Worm (Caenorhabditis elegans) whole organism, L3 larva: ENCODE data around the gene C01G6.4.
A peak's percentile ranks its signal among the peaks of the same experiment; 100 is the strongest.

Experiments
- R02D3.7 ChIP-seq: fragments of 150-350 bp; optimal IDR thresholded peaks from 2 replicates; lab custom pipeline; 2014; ENCODE audit warnings: missing biosample characterization, missing genetic modification characterization
- aly-2 ChIP-seq: fragments of 150-350 bp; optimal IDR thresholded peaks from 2 replicates; lab custom pipeline; 2014; ENCODE audit warnings: missing biosample characterization, missing genetic modification characterization
- ama-1 ChIP-seq: fragments of 150-350 bp; optimal IDR thresholded peaks from 2 replicates; lab custom pipeline; 2018
- ceh-16 ChIP-seq: sonication (generic microtip); optimal IDR thresholded peaks from 2 replicates; lab custom pipeline; 2017; ENCODE audit warnings: missing biosample characterization, missing genetic modification characterization
- ceh-28 ChIP-seq: fragments of 150-350 bp; optimal IDR thresholded peaks from 2 replicates; lab custom pipeline; 2014; ENCODE audit warnings: missing biosample characterization, missing genetic modification reagents, missing genetic modification characterization
- ceh-82 ChIP-seq: fragments of 150-350 bp; optimal IDR thresholded peaks from 2 replicates; lab custom pipeline; 2014; ENCODE audit warnings: missing biosample characterization, missing genetic modification characterization
- egl-5 ChIP-seq: fragments of 150-350 bp; optimal IDR thresholded peaks from 2 replicates; lab custom pipeline; 2017; ENCODE audit warnings: missing biosample characterization, missing genetic modification reagents, missing genetic modification characterization, inconsistent platforms
- elt-1 ChIP-seq: fragments of 150-350 bp; optimal IDR thresholded peaks from 2 replicates; lab custom pipeline; 2014; ENCODE audit warnings: missing biosample characterization, missing genetic modification characterization
- elt-2 ChIP-seq: sonication (generic microtip); optimal IDR thresholded peaks from 2 replicates; lab custom pipeline; 2016; ENCODE audit warnings: missing genetic modification reagents, mild to moderate bottlenecking, missing genetic modification characterization, missing compliant biosample characterization
- elt-3 ChIP-seq, 3 experiments: fragments of 150-350 bp in 1 of 3; sonication (generic microtip) in 2 of 3; optimal IDR thresholded peaks; 2 replicates in 2 of 3; 4 replicates in 1 of 3; lab custom pipeline; 2014 to 2017; ENCODE audit warnings: missing biosample characterization in 3 of 3, missing genetic modification characterization in 3 of 3
- eor-1 ChIP-seq, 2 experiments: fragments of 150-350 bp; optimal IDR thresholded peaks; 2 replicates each; lab custom pipeline; 2014 to 2018; ENCODE audit warnings: missing biosample characterization in 2 of 2, missing genetic modification characterization in 2 of 2
- fkh-10 ChIP-seq: sonication (generic microtip); optimal IDR thresholded peaks from 2 replicates; lab custom pipeline; 2017; ENCODE audit warnings: missing biosample characterization, missing genetic modification reagents, missing genetic modification characterization
- fkh-2 ChIP-seq: fragments of 150-350 bp; optimal IDR thresholded peaks from 2 replicates; lab custom pipeline; 2014; ENCODE audit warnings: missing biosample characterization, missing genetic modification reagents, missing genetic modification characterization
- fos-1 ChIP-seq: fragments of 150-350 bp; optimal IDR thresholded peaks from 2 replicates; lab custom pipeline; 2014; ENCODE audit warnings: missing biosample characterization, missing genetic modification characterization
- hmg-11 ChIP-seq: sonication (generic microtip); optimal IDR thresholded peaks from 2 replicates; lab custom pipeline; 2016; ENCODE audit warnings: missing genetic modification characterization, missing compliant biosample characterization
- jun-1 ChIP-seq: fragments of 150-350 bp; optimal IDR thresholded peaks from 2 replicates; lab custom pipeline; 2014; ENCODE audit warnings: missing biosample characterization, missing genetic modification reagents, missing genetic modification characterization
- lin-39 ChIP-seq: fragments of 150-350 bp; optimal IDR thresholded peaks from 2 replicates; lab custom pipeline; 2018; ENCODE audit warnings: missing biosample characterization, missing genetic modification reagents, missing genetic modification characterization
- lsy-12 ChIP-seq: sonication (generic microtip); optimal IDR thresholded peaks from 2 replicates; lab custom pipeline; 2016; ENCODE audit warnings: mild to moderate bottlenecking, missing genetic modification characterization, missing compliant biosample characterization
- mdl-1 ChIP-seq: fragments of 150-350 bp; optimal IDR thresholded peaks from 2 replicates; lab custom pipeline; 2014; ENCODE audit warnings: missing biosample characterization, missing genetic modification characterization
- mml-1 ChIP-seq: fragments of 150-350 bp; sonication (generic microtip); optimal IDR thresholded peaks from 3 replicates; lab custom pipeline; 2014; ENCODE audit warnings: missing biosample characterization, missing genetic modification characterization
- nfya-1 ChIP-seq: sonication (generic microtip); optimal IDR thresholded peaks from 2 replicates; lab custom pipeline; 2017; ENCODE audit warnings: missing genetic modification characterization, mild to moderate bottlenecking, missing compliant biosample characterization, antibody characterized with exemption, moderate library complexity; ENCODE audit not compliant: insufficient read depth
- nhr-12 ChIP-seq: fragments of 150-350 bp; optimal IDR thresholded peaks from 2 replicates; lab custom pipeline; 2014; ENCODE audit warnings: missing biosample characterization, missing genetic modification characterization
- nhr-23 ChIP-seq: fragments of 150-350 bp; optimal IDR thresholded peaks from 2 replicates; lab custom pipeline; 2014; ENCODE audit warnings: missing biosample characterization, missing genetic modification reagents, missing genetic modification characterization
- nhr-237 ChIP-seq: fragments of 150-350 bp; optimal IDR thresholded peaks from 2 replicates; lab custom pipeline; 2014; ENCODE audit warnings: missing biosample characterization, missing genetic modification characterization
- nhr-25 ChIP-seq: sonication (generic microtip); optimal IDR thresholded peaks from 2 replicates; lab custom pipeline; 2017; ENCODE audit warnings: missing biosample characterization, missing genetic modification characterization
- nhr-28 ChIP-seq: fragments of 150-350 bp; optimal IDR thresholded peaks from 2 replicates; lab custom pipeline; 2014; ENCODE audit warnings: missing biosample characterization, missing genetic modification characterization
- nhr-43 ChIP-seq: sonication (generic microtip); optimal IDR thresholded peaks from 2 replicates; lab custom pipeline; 2016; ENCODE audit warnings: mild to moderate bottlenecking, missing genetic modification characterization, missing compliant biosample characterization; ENCODE audit not compliant: poor library complexity, severe bottlenecking
- nhr-67 ChIP-seq: fragments of 150-350 bp; optimal IDR thresholded peaks from 2 replicates; lab custom pipeline; 2014; ENCODE audit warnings: missing biosample characterization, missing genetic modification characterization
- nhr-77 ChIP-seq: fragments of 150-350 bp; optimal IDR thresholded peaks from 2 replicates; lab custom pipeline; 2014; ENCODE audit warnings: missing biosample characterization, missing genetic modification characterization
- pha-4 ChIP-seq: fragments of 150-350 bp; optimal IDR thresholded peaks from 2 replicates; lab custom pipeline; 2014; ENCODE audit warnings: missing biosample characterization, missing genetic modification reagents, missing genetic modification characterization
- pqm-1 ChIP-seq: fragments of 150-350 bp; optimal IDR thresholded peaks from 2 replicates; lab custom pipeline; 2017; ENCODE audit warnings: missing biosample characterization, missing genetic modification characterization, inconsistent platforms
- sea-2 ChIP-seq: fragments of 150-350 bp; sonication (generic microtip); optimal IDR thresholded peaks from 4 replicates; lab custom pipeline; 2014; ENCODE audit warnings: missing biosample characterization, missing genetic modification reagents, missing genetic modification characterization
- snpc-4 ChIP-seq: fragments of 150-350 bp; optimal IDR thresholded peaks from 2 replicates; lab custom pipeline; 2014; ENCODE audit warnings: missing biosample characterization, missing genetic modification characterization
- tbx-2 ChIP-seq: sonication (generic microtip); optimal IDR thresholded peaks from 2 replicates; lab custom pipeline; 2016; ENCODE audit warnings: mild to moderate bottlenecking, missing genetic modification characterization, missing compliant biosample characterization
- unc-39 ChIP-seq: sonication (generic microtip); optimal IDR thresholded peaks from 4 replicates; lab custom pipeline; 2017; ENCODE audit warnings: missing biosample characterization, missing genetic modification characterization
- unc-62 ChIP-seq: fragments of 150-350 bp; sonication (generic microtip); optimal IDR thresholded peaks from 4 replicates; lab custom pipeline; 2014; ENCODE audit warnings: missing biosample characterization, missing genetic modification reagents, missing genetic modification characterization
- zag-1 ChIP-seq: fragments of 150-350 bp; optimal IDR thresholded peaks from 2 replicates; lab custom pipeline; 2014; ENCODE audit warnings: missing biosample characterization, missing genetic modification characterization
- ztf-4 ChIP-seq: fragments of 150-350 bp; optimal IDR thresholded peaks from 2 replicates; lab custom pipeline; 2014; ENCODE audit warnings: missing biosample characterization, missing genetic modification characterization

C01G6.4 gene

DNA sequence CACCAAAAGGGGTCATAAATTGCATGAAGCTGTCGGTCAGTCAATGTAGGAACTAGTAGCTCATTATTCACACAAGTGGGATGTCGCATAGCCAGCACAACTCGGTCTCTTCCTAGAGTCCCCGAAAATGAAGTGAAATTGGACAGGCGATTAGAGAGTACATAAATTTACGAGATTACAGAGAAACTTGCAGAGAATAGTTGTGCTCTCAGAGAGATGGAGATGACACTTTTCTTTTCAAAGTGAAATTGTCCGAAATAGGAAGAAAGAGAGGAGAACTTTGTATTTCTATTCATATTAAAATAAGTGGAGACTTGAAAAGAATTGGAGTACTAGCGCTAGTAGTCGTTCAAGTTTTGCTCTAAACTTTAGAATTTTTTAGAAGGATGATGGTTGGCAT is 32.7 kb upstream of the C01G6.4 start:
- no peak for TF ChIP-seq aly-2 (tag; lab: Kevin White, UChicago)
- TF ChIP-seq lin-39 (tag; lab: Kevin White, UChicago), result peak; percentile 48
- TF ChIP-seq fkh-10 (GFP tag; lab: Kevin White, UChicago), result peak; percentile 11
- TF ChIP-seq unc-62 (GFP tag; lab: Kevin White, UChicago), result no peak
- TF ChIP-seq nhr-67 (tag; lab: Kevin White, UChicago), result no peak
- TF ChIP-seq mdl-1 (tag; lab: Kevin White, UChicago), result no peak
- TF ChIP-seq, all 47 proteins: peak for 2

DNA sequence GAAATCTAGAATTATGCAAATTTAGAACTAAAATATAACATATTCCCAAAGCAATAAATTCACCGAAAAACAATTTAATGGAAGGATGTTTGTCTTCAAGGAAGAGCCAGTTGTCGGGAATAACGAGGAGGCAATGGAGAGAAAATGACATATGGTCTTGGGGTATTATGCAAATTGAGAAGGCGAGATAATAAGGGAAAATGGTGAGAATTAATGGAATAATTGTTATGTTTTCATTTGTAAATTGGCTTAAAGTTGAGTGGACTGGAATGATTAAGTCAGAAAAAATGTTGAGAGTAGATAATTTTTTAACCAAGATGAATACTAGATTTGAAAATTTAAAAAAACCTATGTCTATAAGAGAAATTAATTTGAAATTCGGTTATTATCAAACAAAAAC is 32.0 kb upstream of the C01G6.4 start:
- TF ChIP-seq nhr-25, result no peak
- no peak for TF ChIP-seq nfya-1 (tag; lab: Kevin White, UChicago)
- no peak for TF ChIP-seq fos-1 (tag; lab: Kevin White, UChicago)
- no peak for TF ChIP-seq nhr-67 (tag; lab: Kevin White, UChicago)
- no peak for TF ChIP-seq ceh-28
- TF ChIP-seq tbx-2 (tag; lab: Kevin White, UChicago), result no peak
- no peak for TF ChIP-seq ama-1 (lab: Kevin White, UChicago)
- TF ChIP-seq sea-2, result no peak
- TF ChIP-seq fkh-10 (GFP tag; lab: Kevin White, UChicago), result no peak
- no peak for TF ChIP-seq jun-1 (tag; lab: Kevin White, UChicago)
- no peak for TF ChIP-seq ceh-82 (tag; lab: Kevin White, UChicago)
- TF ChIP-seq lsy-12 (tag; lab: Kevin White, UChicago), result no peak

DNA sequence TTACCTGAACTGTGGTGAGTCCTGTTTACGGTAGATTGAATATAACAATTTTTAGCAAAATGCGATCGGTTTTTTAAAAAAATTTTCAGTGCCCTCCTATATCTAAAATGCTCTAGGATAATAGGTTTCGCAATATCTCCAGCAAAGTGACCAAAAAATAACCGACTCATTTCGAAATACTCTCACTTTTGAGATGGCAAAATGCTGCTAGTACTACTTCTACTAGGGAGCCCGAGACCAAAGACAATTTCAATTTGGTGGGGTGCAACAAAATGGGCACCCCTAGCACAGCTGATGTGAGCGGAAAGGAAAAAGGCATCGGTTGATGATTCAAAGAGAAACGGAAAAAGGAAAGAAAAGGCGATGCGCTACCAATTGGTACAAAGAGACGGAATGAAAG is 30.7 kb upstream of the C01G6.4 start:
- TF ChIP-seq nhr-28, result no peak
- TF ChIP-seq tbx-2 (tag; lab: Kevin White, UChicago), result no peak
- no peak for TF ChIP-seq fos-1 (tag; lab: Kevin White, UChicago)
- TF ChIP-seq nhr-237 (tag; lab: Kevin White, UChicago), result no peak
- TF ChIP-seq sea-2, result no peak
- TF ChIP-seq snpc-4 (tag; lab: Kevin White, UChicago), result no peak
- TF ChIP-seq nhr-25, result no peak
- no peak for TF ChIP-seq hmg-11
- no peak for TF ChIP-seq zag-1
- TF ChIP-seq fkh-2 (tag; lab: Kevin White, UChicago), result no peak
- TF ChIP-seq fkh-10 (GFP tag; lab: Kevin White, UChicago), result no peak
- TF ChIP-seq elt-2, result no peak
- TF ChIP-seq unc-62 (GFP tag; lab: Kevin White, UChicago), result no peak

DNA sequence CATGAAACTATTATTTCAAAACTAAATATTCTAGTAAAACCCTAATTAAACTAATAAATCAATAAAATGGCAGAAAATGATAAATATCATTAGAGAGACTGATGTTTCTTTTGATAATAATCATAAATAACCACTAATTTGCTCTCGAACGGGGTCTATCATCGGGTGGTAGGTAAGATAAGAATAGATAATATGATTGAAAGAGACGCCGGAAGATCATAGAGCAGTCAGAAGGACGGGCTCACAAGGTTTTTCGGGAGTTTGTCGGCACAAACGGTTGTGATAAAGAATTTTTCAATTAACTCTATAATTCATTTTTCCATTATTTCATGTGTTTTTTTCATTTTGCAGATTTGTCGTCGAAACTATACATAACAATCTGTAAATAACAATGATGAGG is 28.2 kb upstream of the C01G6.4 start:
- TF ChIP-seq snpc-4 (tag; lab: Kevin White, UChicago), result no peak
- TF ChIP-seq ceh-16 (tag; lab: Kevin White, UChicago), result no peak
- peak; percentile 47 for TF ChIP-seq pha-4 (tag; lab: Kevin White, UChicago)
- TF ChIP-seq nhr-25, result no peak
- TF ChIP-seq jun-1 (tag; lab: Kevin White, UChicago), result peak; percentile 42
- TF ChIP-seq R02D3.7 (tag; lab: Kevin White, UChicago), result no peak
- peak; percentile 93 for TF ChIP-seq pqm-1
- no peak for TF ChIP-seq elt-1
- TF ChIP-seq nhr-12 (tag; lab: Kevin White, UChicago), result no peak
- TF ChIP-seq eor-1 (tag; optimal IDR thresholded peaks at IDR 0.05; lab: Kevin White, UChicago), result no peak
- no peak for TF ChIP-seq nhr-77
- TF ChIP-seq elt-2, result peak; percentile 95

DNA sequence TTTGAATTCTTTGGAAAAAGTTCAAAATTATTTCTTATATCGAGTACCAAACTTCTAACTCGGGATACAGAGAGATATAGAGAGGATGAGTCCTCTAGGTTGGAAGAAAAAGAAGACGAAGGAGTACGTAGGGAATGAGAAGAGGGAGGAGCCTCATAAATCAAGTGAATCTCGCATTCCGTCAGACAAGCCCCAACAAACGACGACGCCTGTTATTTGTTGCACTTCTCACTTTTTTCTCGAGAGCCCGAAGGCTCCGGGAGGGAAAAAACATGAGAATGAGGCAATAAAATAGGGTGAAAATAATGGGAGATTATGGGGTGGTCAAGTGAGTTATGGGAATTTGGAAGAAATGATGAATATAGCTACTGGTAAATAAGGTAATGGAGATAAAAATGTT is 26.8 kb upstream of the C01G6.4 start:
- TF ChIP-seq egl-5 (tag; lab: Kevin White, UChicago), result peak; percentile 89
- TF ChIP-seq nfya-1 (tag; lab: Kevin White, UChicago), result peak; percentile 32
- no peak for TF ChIP-seq fkh-2 (tag; lab: Kevin White, UChicago)
- TF ChIP-seq lin-39 (tag; lab: Kevin White, UChicago), result peak; percentile 86

DNA sequence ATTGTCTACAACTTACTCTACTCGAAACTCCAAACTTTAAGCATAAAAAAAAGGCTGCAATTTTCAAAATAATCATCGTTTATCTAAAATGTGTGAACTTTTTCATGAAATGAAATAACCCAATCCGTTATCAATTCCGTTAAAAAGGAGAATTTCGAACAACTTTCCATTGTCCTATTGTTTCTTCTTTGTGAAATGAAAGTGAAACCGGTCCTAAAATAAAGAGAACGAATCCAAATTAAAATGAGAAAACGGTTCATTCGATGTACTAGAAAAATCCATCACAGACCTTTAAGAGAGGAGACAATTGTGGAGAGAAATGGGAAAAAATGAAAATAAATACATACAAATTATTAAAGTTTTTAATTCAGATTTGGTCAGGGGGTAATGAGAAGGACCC is 22.8 kb upstream of the C01G6.4 start, which contains the start of gene C01G6.9:
Gene C01G6.9 (minus strand): TSS at position 141 of the 400 bp plus-strand sequence.
- TF ChIP-seq fkh-2 (tag; lab: Kevin White, UChicago), result no peak
- TF ChIP-seq tbx-2 (tag; lab: Kevin White, UChicago), result no peak
- no peak for TF ChIP-seq elt-3 (tag; optimal IDR thresholded peaks at IDR 0.05; lab: Kevin White, UChicago)
- TF ChIP-seq fos-1 (tag; lab: Kevin White, UChicago), result no peak
- no peak for TF ChIP-seq unc-39 (tag; lab: Kevin White, UChicago)
- TF ChIP-seq pha-4 (tag; lab: Kevin White, UChicago), result no peak
- TF ChIP-seq nfya-1 (tag; lab: Kevin White, UChicago), result no peak
- TF ChIP-seq nhr-43 (tag; lab: Kevin White, UChicago), result no peak
- TF ChIP-seq mml-1 (tag; lab: Kevin White, UChicago), result no peak
- TF ChIP-seq mdl-1 (tag; lab: Kevin White, UChicago), result no peak
- TF ChIP-seq lin-39 (tag; lab: Kevin White, UChicago), result no peak
- no peak for TF ChIP-seq nhr-23 (tag; lab: Kevin White, UChicago)
- TF ChIP-seq ztf-4 (tag; lab: Kevin White, UChicago), result no peak
- no peak for TF ChIP-seq nhr-77
- TF ChIP-seq aly-2 (tag; lab: Kevin White, UChicago), result no peak
- no peak for TF ChIP-seq nhr-67 (tag; lab: Kevin White, UChicago)
- no peak for TF ChIP-seq egl-5 (tag; lab: Kevin White, UChicago)
